Worm (Caenorhabditis elegans): ENCODE measurements around the gene M05D6.5.
A peak's percentile ranks its signal among the peaks of the same experiment; 100 is the strongest.

M05D6.5 gene

DNA sequence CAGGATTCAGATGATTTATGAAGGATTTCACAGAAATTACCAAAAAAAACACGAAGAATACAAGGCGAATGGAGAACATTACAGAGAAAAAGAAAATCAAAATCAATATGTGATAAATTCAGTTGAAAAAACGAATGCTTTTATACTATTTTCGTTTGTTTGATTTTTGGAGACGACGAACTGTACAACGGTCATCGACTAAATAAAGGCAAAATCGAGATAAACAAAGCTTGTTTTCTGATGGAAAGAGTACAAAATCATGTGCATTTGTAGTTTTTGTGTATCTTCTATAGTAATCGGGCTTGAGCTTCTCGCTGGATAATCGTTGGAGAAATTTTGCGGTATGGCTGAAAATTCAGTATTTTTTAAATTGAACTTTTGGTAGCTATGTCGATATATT is 10.9 kb downstream of the M05D6.5 start, which contains the start of gene M05D6.8:
TSS of gene M05D6.8 (minus strand) at position 101 of the 400 bp plus-strand sequence.
- TF ChIP-seq unc-62 (GFP tag; optimal IDR thresholded peaks at IDR 0.05), result no peak
- TF ChIP-seq ceh-16 (tag; optimal IDR thresholded peaks at IDR 0.05), result no peak
- no peak for TF ChIP-seq mdl-1 (tag; optimal IDR thresholded peaks at IDR 0.05)
- no peak for TF ChIP-seq snpc-4 (tag; optimal IDR thresholded peaks at IDR 0.05)
- no peak for TF ChIP-seq zag-1 (tag; optimal IDR thresholded peaks at IDR 0.05)

DNA sequence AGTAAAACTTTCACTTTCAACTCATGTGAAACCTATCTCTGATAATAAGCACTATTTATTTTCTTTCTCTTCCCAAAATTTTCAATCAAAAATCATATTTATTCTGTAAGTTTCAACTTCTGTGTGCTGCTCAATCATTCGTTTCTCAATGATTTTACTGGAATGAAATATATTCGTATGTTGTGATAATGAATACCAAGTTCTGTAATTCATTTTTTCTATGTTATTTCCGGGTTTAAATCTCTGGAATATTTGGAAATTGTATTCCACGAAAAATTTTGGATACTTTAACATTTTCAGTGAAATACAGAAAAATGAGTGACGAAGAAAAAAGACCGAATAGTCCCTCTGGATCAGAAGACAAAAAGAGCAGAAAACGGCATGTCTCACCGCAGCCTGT is 14.2 kb downstream of the M05D6.5 start, which contains the start of gene M05D6.2:
TSS of gene M05D6.2 (plus strand) at position 301 of the 400 bp plus-strand sequence.
- TF ChIP-seq ZK546.5 (tag; optimal IDR thresholded peaks at IDR 0.05), result no peak
- no peak for TF ChIP-seq dmd-4 (tag; optimal IDR thresholded peaks at IDR 0.05)
- no peak for TF ChIP-seq ztf-4 (tag; optimal IDR thresholded peaks at IDR 0.05)
- TF ChIP-seq unc-62 (GFP tag; optimal IDR thresholded peaks at IDR 0.05), result no peak
- no peak for TF ChIP-seq nhr-237 (tag; optimal IDR thresholded peaks at IDR 0.05)
- no peak for TF ChIP-seq skn-1 (tag; optimal IDR thresholded peaks at IDR 0.05)
- no peak for TF ChIP-seq zag-1 (tag; optimal IDR thresholded peaks at IDR 0.05)

DNA sequence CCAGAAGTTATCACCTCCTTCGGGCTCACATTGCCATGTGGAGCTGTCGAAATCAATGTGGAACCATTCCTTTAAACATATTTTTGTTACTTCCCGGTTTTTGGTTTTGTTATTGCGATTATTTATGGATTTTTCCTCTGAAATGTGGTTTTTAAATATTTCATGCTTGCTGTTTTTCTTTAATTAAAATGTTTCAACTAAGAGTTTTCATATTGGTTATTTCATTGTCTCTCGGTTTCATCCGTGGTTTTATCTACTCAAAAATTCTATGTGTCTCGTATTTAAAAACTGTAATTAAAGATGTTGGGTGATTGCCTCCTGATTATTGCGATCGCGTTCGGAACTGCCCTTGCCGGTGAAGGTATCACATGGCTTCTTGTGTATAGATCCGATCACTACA is 15.1 kb downstream of the M05D6.5 start, which contains the start of gene F22B5.10:
TSS of gene F22B5.10 (plus strand) at position 301 of the 400 bp plus-strand sequence.
- TF ChIP-seq lin-13 (GFP tag; optimal IDR thresholded peaks at IDR 0.05) (no peak), nhr-11 (tag; optimal IDR thresholded peaks at IDR 0.05) (no peak), peb-1 (tag; optimal IDR thresholded peaks at IDR 0.05) (no peak)

DNA sequence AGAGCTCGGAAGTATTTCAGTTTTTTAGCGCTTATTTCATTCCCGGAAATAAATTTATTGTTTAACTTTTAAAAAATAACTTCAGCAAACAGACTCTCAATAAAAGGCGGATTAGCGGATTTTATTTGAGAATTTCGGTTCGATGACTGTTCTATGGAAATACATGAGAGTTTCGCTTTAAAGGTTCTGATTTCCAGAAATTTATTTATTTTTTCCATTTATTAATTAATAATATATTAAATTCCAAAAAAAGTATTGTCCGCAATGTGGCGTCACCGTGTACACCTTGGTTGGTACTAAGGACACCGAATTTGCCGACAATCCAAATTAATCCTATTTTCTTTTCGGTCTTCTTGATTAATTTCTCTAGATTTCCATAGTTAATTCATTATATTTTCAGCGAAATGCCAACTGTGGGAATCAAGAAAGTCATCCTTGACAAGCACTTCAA is 17.5 kb downstream of the M05D6.5 start, which contains the start of gene fars-3:
TSS of gene fars-3 (plus strand) at position 401 of the 451 bp plus-strand sequence.
- TF ChIP-seq C34F6.9 (tag; optimal IDR thresholded peaks at IDR 0.05) (peak; percentile 39), lin-39 (tag; optimal IDR thresholded peaks at IDR 0.05) (no peak), Y55F3AM.14 (GFP tag; optimal IDR thresholded peaks at IDR 0.05) (no peak), nhr-21 (tag; optimal IDR thresholded peaks at IDR 0.05) (no peak), F13H6.1 (tag; optimal IDR thresholded peaks at IDR 0.05) (no peak), nhr-11 (tag; optimal IDR thresholded peaks at IDR 0.05) (no peak), skn-1 (tag; optimal IDR thresholded peaks at IDR 0.05) (no peak), sma-3 (GFP tag; optimal IDR thresholded peaks at IDR 0.05) (no peak), ama-1 (optimal IDR thresholded peaks at IDR 0.05) (peak; percentile 26), nhr-12 (tag; optimal IDR thresholded peaks at IDR 0.05) (no peak), crh-2 (tag; optimal IDR thresholded peaks at IDR 0.05) (no peak), ceh-82 (tag; optimal IDR thresholded peaks at IDR 0.05) (no peak), lsy-2 (tag; optimal IDR thresholded peaks at IDR 0.05) (peak in 1 of 2 experiments; percentile 49), ceh-16 (tag; optimal IDR thresholded peaks at IDR 0.05) (no peak)

DNA sequence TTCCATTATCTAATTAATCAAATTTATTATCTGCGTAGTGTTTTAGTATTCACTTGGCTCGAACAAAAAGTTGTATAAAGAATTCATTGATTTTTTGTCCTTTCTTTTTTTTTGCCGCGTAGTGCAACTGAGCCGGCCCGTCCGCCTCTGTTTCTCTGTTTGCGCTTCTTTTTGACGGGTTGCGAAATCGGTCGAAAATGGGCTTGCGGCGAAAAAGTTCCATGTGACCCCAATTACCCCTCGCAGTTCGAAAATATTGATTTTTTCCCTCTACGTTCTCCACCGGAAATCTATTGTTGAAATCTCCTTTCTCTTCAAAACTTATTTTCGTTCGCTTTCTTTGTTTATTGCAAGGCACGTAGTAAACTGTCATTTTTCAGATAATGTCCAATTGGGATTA is 24.6 kb downstream of the M05D6.5 start, which contains the start of gene zyg-9:
TSS of gene zyg-9 (plus strand) at position 381 of the 400 bp plus-strand sequence.
- TF ChIP-seq lin-39 (tag; optimal IDR thresholded peaks at IDR 0.05) (no peak), C34F6.9 (tag; optimal IDR thresholded peaks at IDR 0.05) (peak; percentile 63), blmp-1 (tag; optimal IDR thresholded peaks at IDR 0.05; ENCODE audit: insufficient read depth) (no peak), fos-1 (tag; optimal IDR thresholded peaks at IDR 0.05) (no peak), nhr-129 (tag; optimal IDR thresholded peaks at IDR 0.05) (peak; percentile 26), egl-27 (tag; optimal IDR thresholded peaks at IDR 0.05) (no peak), nhr-10 (tag; optimal IDR thresholded peaks at IDR 0.05) (no peak), R02D3.7 (tag; optimal IDR thresholded peaks at IDR 0.05) (no peak), ceh-82 (tag; optimal IDR thresholded peaks at IDR 0.05) (no peak), nhr-237 (tag; optimal IDR thresholded peaks at IDR 0.05) (no peak), lin-11 (tag; optimal IDR thresholded peaks at IDR 0.05) (no peak), sma-3 (GFP tag; optimal IDR thresholded peaks at IDR 0.05) (no peak), Y55F3AM.14 (GFP tag; optimal IDR thresholded peaks at IDR 0.05) (no peak), skn-1 (tag; optimal IDR thresholded peaks at IDR 0.05) (no peak), nhr-12 (tag; optimal IDR thresholded peaks at IDR 0.05) (no peak), gmeb-1 (tag; optimal IDR thresholded peaks at IDR 0.05) (no peak), mdl-1 (tag; optimal IDR thresholded peaks at IDR 0.05) (no peak), lsy-2 (tag; optimal IDR thresholded peaks at IDR 0.05) (peak in 1 of 2 experiments; percentile 29), unc-55 (GFP tag; optimal IDR thresholded peaks at IDR 0.05) (peak; percentile 30), ztf-11 (tag; optimal IDR thresholded peaks at IDR 0.05) (no peak)

Data from whole organism, L2 larva.